Worm (Caenorhabditis elegans) whole organism, mixed stage, embryonic: ENCODE data around the gene K08E4.2.

Experiments
- M03D4.4 ChIP-seq: sonication (generic microtip); optimal IDR thresholded peaks from 2 replicates; lab custom pipeline; 2017; ENCODE audit warnings: mild to moderate bottlenecking, missing genetic modification characterization, missing compliant biosample characterization
- bed-3 ChIP-seq: fragments of 200-800 bp; sonication (Bioruptor generic); optimal IDR thresholded peaks from 3 replicates; lab custom pipeline; 2018; ENCODE audit warnings: mild to moderate bottlenecking, missing genetic modification characterization, moderate library complexity, missing compliant biosample characterization
- blmp-1 ChIP-seq: fragments of 150-350 bp; optimal IDR thresholded peaks from 2 replicates; lab custom pipeline; 2014; ENCODE audit warnings: missing biosample characterization, missing genetic modification characterization
- ceh-39 ChIP-seq: fragments of 150-350 bp; optimal IDR thresholded peaks from 2 replicates; lab custom pipeline; 2014; ENCODE audit warnings: missing biosample characterization, missing genetic modification characterization
- ceh-43 ChIP-seq: fragments of 200-800 bp; sonication (Bioruptor generic); optimal IDR thresholded peaks from 2 replicates; lab custom pipeline; 2018; ENCODE audit warnings: mild to moderate bottlenecking, missing genetic modification characterization, moderate library complexity, missing compliant biosample characterization
- ceh-83 ChIP-seq: fragments of 200-800 bp; sonication (Bioruptor generic); optimal IDR thresholded peaks from 2 replicates; lab custom pipeline; 2018; ENCODE audit warnings: mild to moderate bottlenecking, missing genetic modification characterization, missing compliant biosample characterization
- ces-1 ChIP-seq: fragments of 150-350 bp; optimal IDR thresholded peaks from 2 replicates; lab custom pipeline; 2014; ENCODE audit warnings: missing biosample characterization, missing genetic modification reagents, missing genetic modification characterization
- cnd-1 ChIP-seq: fragments of 200-800 bp; sonication (Bioruptor generic); optimal IDR thresholded peaks from 2 replicates; lab custom pipeline; 2018; ENCODE audit warnings: mild to moderate bottlenecking, missing genetic modification characterization, missing compliant biosample characterization
- drap-1 ChIP-seq: fragments of 200-800 bp; sonication (Bioruptor generic); optimal IDR thresholded peaks from 3 replicates; lab custom pipeline; 2018; ENCODE audit warnings: mild to moderate bottlenecking, missing genetic modification characterization, missing compliant biosample characterization
- elt-1 ChIP-seq: sonication (generic microtip); optimal IDR thresholded peaks from 2 replicates; lab custom pipeline; 2017; ENCODE audit warnings: missing genetic modification characterization, mild to moderate bottlenecking, missing compliant biosample characterization, antibody characterized with exemption, moderate library complexity, borderline replicate concordance; ENCODE audit not compliant: insufficient read depth
- elt-3 ChIP-seq: fragments of 150-350 bp; optimal IDR thresholded peaks from 2 replicates; lab custom pipeline; 2014; ENCODE audit warnings: missing biosample characterization, missing genetic modification characterization
- flh-1 ChIP-seq: fragments of 200-800 bp; sonication (Bioruptor generic); optimal IDR thresholded peaks from 2 replicates; lab custom pipeline; 2018; ENCODE audit warnings: mild to moderate bottlenecking, missing genetic modification characterization, moderate library complexity, missing compliant biosample characterization
- ham-2 ChIP-seq: fragments of 200-800 bp; sonication (Bioruptor generic); optimal IDR thresholded peaks from 2 replicates; lab custom pipeline; 2018; ENCODE audit warnings: mild to moderate bottlenecking, missing genetic modification characterization, missing compliant biosample characterization
- hlh-1 ChIP-seq: fragments of 150-350 bp; optimal IDR thresholded peaks from 2 replicates; lab custom pipeline; 2014; ENCODE audit warnings: missing biosample characterization, missing genetic modification reagents, missing genetic modification characterization
- lin-13 ChIP-seq: fragments of 150-350 bp; optimal IDR thresholded peaks from 2 replicates; lab custom pipeline; 2014; ENCODE audit warnings: missing biosample characterization, missing genetic modification characterization
- lin-32 ChIP-seq: fragments of 200-800 bp; sonication (Bioruptor generic); optimal IDR thresholded peaks from 2 replicates; lab custom pipeline; 2018; ENCODE audit warnings: mild to moderate bottlenecking, missing genetic modification characterization, missing compliant biosample characterization
- lsy-2 ChIP-seq: fragments of 150-350 bp; optimal IDR thresholded peaks from 2 replicates; lab custom pipeline; 2014; ENCODE audit warnings: missing biosample characterization, missing genetic modification characterization
- mab-5 ChIP-seq: fragments of 150-350 bp; optimal IDR thresholded peaks from 2 replicates; lab custom pipeline; 2014; ENCODE audit warnings: missing biosample characterization, missing genetic modification characterization
- mep-1 ChIP-seq: fragments of 150-350 bp; optimal IDR thresholded peaks from 2 replicates; lab custom pipeline; 2017; ENCODE audit warnings: missing biosample characterization, missing genetic modification reagents, missing genetic modification characterization, inconsistent platforms
- mls-2 ChIP-seq: sonication (generic microtip); optimal IDR thresholded peaks from 2 replicates; lab custom pipeline; 2016; ENCODE audit warnings: mild to moderate bottlenecking, missing genetic modification characterization, moderate library complexity, missing compliant biosample characterization
- nhr-12 ChIP-seq: fragments of 150-350 bp; optimal IDR thresholded peaks from 2 replicates; lab custom pipeline; 2014; ENCODE audit warnings: missing biosample characterization, missing genetic modification characterization
- nhr-2 ChIP-seq: fragments of 150-350 bp; optimal IDR thresholded peaks from 2 replicates; lab custom pipeline; 2014; ENCODE audit warnings: missing biosample characterization, missing genetic modification characterization
- nhr-237 ChIP-seq: fragments of 150-350 bp; optimal IDR thresholded peaks from 2 replicates; lab custom pipeline; 2014; ENCODE audit warnings: missing biosample characterization, missing genetic modification characterization
- nhr-28 ChIP-seq: fragments of 150-350 bp; optimal IDR thresholded peaks from 2 replicates; lab custom pipeline; 2014; ENCODE audit warnings: missing biosample characterization, missing genetic modification characterization
- nhr-76 ChIP-seq: sonication (generic microtip); optimal IDR thresholded peaks from 2 replicates; lab custom pipeline; 2017; ENCODE audit warnings: missing biosample characterization, missing genetic modification characterization
- pha-4 ChIP-seq: fragments of 150-350 bp; optimal IDR thresholded peaks from 2 replicates; lab custom pipeline; 2018; ENCODE audit warnings: missing biosample characterization, missing genetic modification reagents, missing genetic modification characterization
- sem-2 ChIP-seq: fragments of 200-800 bp; sonication (Bioruptor generic); optimal IDR thresholded peaks from 2 replicates; lab custom pipeline; 2018; ENCODE audit warnings: mild to moderate bottlenecking, missing genetic modification characterization, missing compliant biosample characterization
- snpc-4 ChIP-seq: fragments of 150-350 bp; optimal IDR thresholded peaks from 2 replicates; lab custom pipeline; 2014; ENCODE audit warnings: missing biosample characterization, missing genetic modification characterization
- sptf-1 ChIP-seq: sonication (generic microtip); optimal IDR thresholded peaks from 2 replicates; lab custom pipeline; 2017; ENCODE audit warnings: mild to moderate bottlenecking, missing genetic modification characterization, moderate library complexity, missing compliant biosample characterization
- tbx-8 ChIP-seq: fragments of 200-800 bp; sonication (Bioruptor generic); optimal IDR thresholded peaks from 2 replicates; lab custom pipeline; 2018; ENCODE audit warnings: mild to moderate bottlenecking, missing genetic modification characterization, moderate library complexity, missing compliant biosample characterization
- unc-120 ChIP-seq: sonication (generic microtip); optimal IDR thresholded peaks from 2 replicates; lab custom pipeline; 2017; ENCODE audit warnings: missing genetic modification characterization, missing compliant biosample characterization; ENCODE audit not compliant: poor library complexity, severe bottlenecking
- unc-39 ChIP-seq: fragments of 150-350 bp; optimal IDR thresholded peaks from 2 replicates; lab custom pipeline; 2014; ENCODE audit warnings: missing biosample characterization, missing genetic modification characterization
- unc-62 ChIP-seq: fragments of 150-350 bp; optimal IDR thresholded peaks from 2 replicates; lab custom pipeline; 2014; ENCODE audit warnings: missing biosample characterization, missing genetic modification reagents, missing genetic modification characterization
- zip-8 ChIP-seq: fragments of 150-350 bp; optimal IDR thresholded peaks from 2 replicates; lab custom pipeline; 2014; ENCODE audit warnings: missing biosample characterization, missing genetic modification characterization
- ztf-11 ChIP-seq: fragments of 150-350 bp; optimal IDR thresholded peaks from 2 replicates; lab custom pipeline; 2014; ENCODE audit warnings: missing biosample characterization, missing genetic modification characterization

The K08E4.2 gene

ce11 chrIV:12089551-12089950 lies 33.1 kb upstream of the K08E4.2 start, which contains the start of gene F11A10.6:
TSS of gene F11A10.6 (minus strand) at chrIV:12089651.
- no peak for TF ChIP-seq M03D4.4 (tag; lab: Kevin White, UChicago)
- no peak for TF ChIP-seq pha-4 (tag; lab: Kevin White, UChicago)
- no peak for TF ChIP-seq snpc-4 (tag; lab: Kevin White, UChicago)
- no peak for TF ChIP-seq nhr-28 (tag; lab: Kevin White, UChicago)

DNA sequence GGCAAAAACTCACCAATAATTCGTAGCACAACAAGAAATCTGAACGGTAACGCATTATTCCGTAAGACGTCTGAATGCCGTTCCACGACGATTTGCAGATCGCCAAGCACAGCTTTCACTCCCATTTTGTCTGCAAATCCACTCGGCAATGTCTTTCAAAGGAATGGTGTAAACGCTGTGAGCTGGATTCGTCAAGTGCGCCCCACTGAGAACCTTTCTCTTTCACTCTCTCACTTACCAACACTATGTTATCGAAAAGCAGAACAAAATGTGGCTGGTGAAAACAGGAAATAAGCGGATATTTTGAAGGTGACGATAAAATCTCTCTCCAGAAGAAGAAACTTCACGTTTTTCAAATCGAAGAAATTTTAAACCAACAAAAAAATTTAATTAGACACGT lies 32.4 kb upstream of the K08E4.2 start:
- TF ChIP-seq hlh-1 (tag; lab: Kevin White, UChicago) (no peak), ham-2 (peak; percentile 36), mls-2 (no peak), elt-3 (tag; lab: Kevin White, UChicago) (no peak), pha-4 (tag; lab: Kevin White, UChicago) (no peak), lin-32 (no peak), ces-1 (no peak), tbx-8 (GFP tag; lab: Kevin White, UChicago) (no peak), ceh-39 (tag; lab: Kevin White, UChicago) (no peak), flh-1 (GFP tag; lab: Kevin White, UChicago) (no peak), ztf-11 (tag; lab: Kevin White, UChicago) (no peak), nhr-2 (tag; lab: Kevin White, UChicago) (no peak), snpc-4 (tag; lab: Kevin White, UChicago) (no peak), drap-1 (GFP tag; lab: Kevin White, UChicago) (no peak), mab-5 (no peak), ceh-43 (GFP tag; lab: Kevin White, UChicago) (no peak), bed-3 (GFP tag; lab: Kevin White, UChicago) (no peak), nhr-28 (tag; lab: Kevin White, UChicago) (no peak), cnd-1 (tag; lab: Kevin White, UChicago) (no peak), unc-39 (tag; lab: Kevin White, UChicago) (no peak), lin-13 (no peak), nhr-76 (tag; lab: Kevin White, UChicago) (no peak), sem-2 (GFP tag; lab: Kevin White, UChicago) (no peak), nhr-237 (peak; percentile 11), ceh-83 (GFP tag; lab: Kevin White, UChicago) (no peak), nhr-12 (tag; lab: Kevin White, UChicago) (no peak), zip-8 (no peak), mep-1 (peak; percentile 35), M03D4.4 (tag; lab: Kevin White, UChicago) (no peak), lsy-2 (tag; lab: Kevin White, UChicago) (peak; percentile 28), unc-120 (tag; lab: Kevin White, UChicago) (no peak), blmp-1 (peak; percentile 58), sptf-1 (no peak), elt-1 (tag; lab: Kevin White, UChicago) (no peak)

DNA sequence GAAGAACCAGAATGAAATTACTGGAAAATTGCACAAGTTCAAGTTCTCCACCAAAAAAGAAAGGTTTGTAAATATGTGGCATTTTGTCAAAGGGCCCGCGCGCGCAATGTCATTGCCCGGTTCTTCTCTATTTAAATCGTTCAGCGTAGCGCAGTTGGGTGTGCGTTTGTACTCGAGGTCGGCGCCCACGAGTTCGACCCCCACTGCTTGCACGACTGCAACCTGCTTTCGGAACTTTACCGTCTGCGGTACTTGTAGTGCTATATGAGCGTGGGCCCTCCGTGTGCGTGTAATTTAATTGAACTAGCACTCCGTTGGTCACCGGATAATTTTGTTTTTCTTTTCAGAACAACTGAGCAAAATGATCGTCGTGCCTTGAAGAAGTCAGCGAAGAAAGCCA lies 30.0 kb upstream of the K08E4.2 start:
- TF ChIP-seq cnd-1 (tag; lab: Kevin White, UChicago) = peak; percentile 77
- no peak for TF ChIP-seq ces-1
- TF ChIP-seq elt-1 (tag; lab: Kevin White, UChicago) = peak; percentile 23
- peak; percentile 82 for TF ChIP-seq M03D4.4 (tag; lab: Kevin White, UChicago)
- no peak for TF ChIP-seq unc-39 (tag; lab: Kevin White, UChicago)
- TF ChIP-seq sem-2 (GFP tag; lab: Kevin White, UChicago) = peak; percentile 42
- TF ChIP-seq ceh-83 (GFP tag; lab: Kevin White, UChicago) = peak; percentile 80
- TF ChIP-seq lin-32 = peak; percentile 68
- TF ChIP-seq nhr-2 (tag; lab: Kevin White, UChicago) = no peak
- peak; percentile 83 for TF ChIP-seq sptf-1
- no peak for TF ChIP-seq nhr-12 (tag; lab: Kevin White, UChicago)
- peak; percentile 75 for TF ChIP-seq drap-1 (GFP tag; lab: Kevin White, UChicago)
- no peak for TF ChIP-seq lin-13
- TF ChIP-seq tbx-8 (GFP tag; lab: Kevin White, UChicago) = peak; percentile 77
- TF ChIP-seq pha-4 (tag; lab: Kevin White, UChicago) = peak; percentile 65
- peak; percentile 84 for TF ChIP-seq mls-2
- peak; percentile 25 for TF ChIP-seq flh-1 (GFP tag; lab: Kevin White, UChicago)
- peak; percentile 62 for TF ChIP-seq ceh-43 (GFP tag; lab: Kevin White, UChicago)
- TF ChIP-seq snpc-4 (tag; lab: Kevin White, UChicago) = no peak
- TF ChIP-seq ham-2 = peak; percentile 88
- TF ChIP-seq unc-62 = no peak
- no peak for TF ChIP-seq nhr-28 (tag; lab: Kevin White, UChicago)
- TF ChIP-seq unc-120 (tag; lab: Kevin White, UChicago) = peak; percentile 57
- TF ChIP-seq elt-3 (tag; lab: Kevin White, UChicago) = no peak
